Worm (Caenorhabditis elegans): ENCODE measurements around the gene R06B10.7.

R06B10.7 gene

ce11 chrIII:1002510-1002909, 1.3 kb upstream of the R06B10.7 start, which contains the start of gene clec-150:
TSS of gene clec-150 (plus strand) at chrIII:1002707.
- TF ChIP-seq dao-5 (tag; optimal IDR thresholded peaks at IDR 0.05): no peak
- no peak for TF ChIP-seq W03F9.2 (tag; optimal IDR thresholded peaks at IDR 0.05)
- TF ChIP-seq him-1 (tag; optimal IDR thresholded peaks at IDR 0.05): no peak

- TF ChIP-seq W03F9.2 (tag; optimal IDR thresholded peaks at IDR 0.05) (no peak), dao-5 (tag; optimal IDR thresholded peaks at IDR 0.05) (no peak), him-1 (tag; optimal IDR thresholded peaks at IDR 0.05) (no peak)
Measured at ce11 chrIII:998855-999254, 2.3 kb downstream of the R06B10.7 start.

ce11 chrIII:996564-996963, 4.6 kb downstream of the R06B10.7 start:
- TF ChIP-seq him-1 (tag; optimal IDR thresholded peaks at IDR 0.05) (no peak), W03F9.2 (tag; optimal IDR thresholded peaks at IDR 0.05) (no peak), dao-5 (tag; optimal IDR thresholded peaks at IDR 0.05) (no peak)

ce11 chrIII:991581-991980, 9.6 kb downstream of the R06B10.7 start, which contains the start of gene trp-2:
TSS of gene trp-2 (plus strand) at chrIII:991881.
- TF ChIP-seq W03F9.2 (tag; optimal IDR thresholded peaks at IDR 0.05): no peak

- TF ChIP-seq him-1 (tag; optimal IDR thresholded peaks at IDR 0.05): no peak
- TF ChIP-seq W03F9.2 (tag; optimal IDR thresholded peaks at IDR 0.05): no peak
- TF ChIP-seq dao-5 (tag; optimal IDR thresholded peaks at IDR 0.05): no peak
Measured at ce11 chrIII:989558-989957, 11.6 kb downstream of the R06B10.7 start.

- no peak for TF ChIP-seq dao-5 (tag; optimal IDR thresholded peaks at IDR 0.05)
- TF ChIP-seq him-1 (tag; optimal IDR thresholded peaks at IDR 0.05): no peak
- TF ChIP-seq W03F9.2 (tag; optimal IDR thresholded peaks at IDR 0.05): no peak
Measured at ce11 chrIII:982961-983360, 18.2 kb downstream of the R06B10.7 start, which contains the start of gene tbc-10. TSS of gene tbc-10 (plus strand) at chrIII:983261.

- no peak for TF ChIP-seq dao-5 (tag; optimal IDR thresholded peaks at IDR 0.05)
- no peak for TF ChIP-seq him-1 (tag; optimal IDR thresholded peaks at IDR 0.05)
- TF ChIP-seq W03F9.2 (tag; optimal IDR thresholded peaks at IDR 0.05): no peak
Measured at ce11 chrIII:981960-982359, 19.2 kb downstream of the R06B10.7 start.

ce11 chrIII:978889-979288, 22.3 kb downstream of the R06B10.7 start:
- TF ChIP-seq him-1 (tag; optimal IDR thresholded peaks at IDR 0.05): no peak

- no peak for TF ChIP-seq him-1 (tag; optimal IDR thresholded peaks at IDR 0.05)
- TF ChIP-seq W03F9.2 (tag; optimal IDR thresholded peaks at IDR 0.05): no peak
- TF ChIP-seq dao-5 (tag; optimal IDR thresholded peaks at IDR 0.05): no peak
Measured at ce11 chrIII:970928-971327, 30.3 kb downstream of the R06B10.7 start.

ce11 chrIII:966259-966658, 34.9 kb downstream of the R06B10.7 start:
- no peak for TF ChIP-seq him-1 (tag; optimal IDR thresholded peaks at IDR 0.05)
- TF ChIP-seq W03F9.2 (tag; optimal IDR thresholded peaks at IDR 0.05): no peak
- no peak for TF ChIP-seq dao-5 (tag; optimal IDR thresholded peaks at IDR 0.05)

ce11 chrIII:964637-965036, 36.6 kb downstream of the R06B10.7 start:
- TF ChIP-seq him-1 (tag; optimal IDR thresholded peaks at IDR 0.05): no peak
- TF ChIP-seq dao-5 (tag; optimal IDR thresholded peaks at IDR 0.05): no peak
- TF ChIP-seq W03F9.2 (tag; optimal IDR thresholded peaks at IDR 0.05): no peak

- TF ChIP-seq him-1 (tag; optimal IDR thresholded peaks at IDR 0.05): no peak
- TF ChIP-seq dao-5 (tag; optimal IDR thresholded peaks at IDR 0.05): no peak
- TF ChIP-seq W03F9.2 (tag; optimal IDR thresholded peaks at IDR 0.05): no peak
Measured at ce11 chrIII:961948-962347, 39.2 kb downstream of the R06B10.7 start, which contains the start of gene fbxa-51. TSS of gene fbxa-51 (plus strand) at chrIII:962269.

- TF ChIP-seq dao-5 (tag; optimal IDR thresholded peaks at IDR 0.05) (no peak), him-1 (tag; optimal IDR thresholded peaks at IDR 0.05) (no peak), W03F9.2 (tag; optimal IDR thresholded peaks at IDR 0.05) (no peak)
Measured at ce11 chrIII:955981-956380, 45.2 kb downstream of the R06B10.7 start, which contains the start of gene fbxa-54. TSS of gene fbxa-54 (plus strand) at chrIII:956334.

ce11 chrIII:954553-954952, 46.6 kb downstream of the R06B10.7 start, which contains the start of the genes T12B5.15 and T12B5.14:
TSS of gene T12B5.15 (minus strand) at chrIII:954653.
TSS of gene T12B5.14 (plus strand) at chrIII:954873.
- no peak for TF ChIP-seq dao-5 (tag; optimal IDR thresholded peaks at IDR 0.05)
- no peak for TF ChIP-seq him-1 (tag; optimal IDR thresholded peaks at IDR 0.05)
- no peak for TF ChIP-seq W03F9.2 (tag; optimal IDR thresholded peaks at IDR 0.05)

- TF ChIP-seq W03F9.2 (tag; optimal IDR thresholded peaks at IDR 0.05) (no peak), dao-5 (tag; optimal IDR thresholded peaks at IDR 0.05) (no peak), him-1 (tag; optimal IDR thresholded peaks at IDR 0.05) (no peak)
Measured at ce11 chrIII:952184-952583, 49.0 kb downstream of the R06B10.7 start, which contains the start of gene fbxa-10. TSS of gene fbxa-10 (plus strand) at chrIII:952390.

All from whole organism, L4/young adult.